Fruit fly (Drosophila melanogaster): ENCODE results near the gene CG43815.

DNA sequence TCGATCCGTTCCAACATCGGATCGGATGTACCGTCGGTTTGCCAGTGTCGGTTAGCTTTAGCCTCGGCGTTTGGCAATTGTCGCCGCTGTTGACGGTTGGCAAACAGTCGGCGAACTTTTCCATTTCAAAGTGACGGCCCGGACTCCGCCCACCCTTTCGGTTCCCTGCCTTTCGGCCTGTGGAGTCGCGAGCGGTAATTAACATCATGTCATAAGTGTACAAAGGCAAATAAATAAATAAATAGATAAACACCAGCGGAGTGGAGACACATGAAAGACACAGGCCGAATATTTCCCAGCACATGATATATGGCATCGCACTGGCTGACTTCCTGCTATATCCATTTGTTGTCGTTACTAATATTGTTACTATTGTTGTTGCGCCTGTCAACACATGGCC, 32.8 kb downstream of the CG43815 start:
- TF ChIP-seq CG14655 (GFP tag; optimal IDR thresholded peaks at IDR 0.05) (no peak), CG8301 (tag; optimal IDR thresholded peaks at IDR 0.05) (no peak), Pif1B (GFP tag; optimal IDR thresholded peaks at IDR 0.05) (no peak), CG15710 (tag; optimal IDR thresholded peaks at IDR 0.05) (no peak), Snoo (tag; optimal IDR thresholded peaks at IDR 0.05) (no peak), CG10348 (GFP tag; IDR thresholded peaks at IDR 0.05) (no peak), gl (tag; optimal IDR thresholded peaks at IDR 0.05) (no peak), CG17806 (tag; optimal IDR thresholded peaks at IDR 0.05) (no peak), EcR (GFP tag; optimal IDR thresholded peaks at IDR 0.05) (no peak)
